Fruit fly (Drosophila melanogaster): ENCODE data around the gene Ir94e.

Gene Ir94e

DNA sequence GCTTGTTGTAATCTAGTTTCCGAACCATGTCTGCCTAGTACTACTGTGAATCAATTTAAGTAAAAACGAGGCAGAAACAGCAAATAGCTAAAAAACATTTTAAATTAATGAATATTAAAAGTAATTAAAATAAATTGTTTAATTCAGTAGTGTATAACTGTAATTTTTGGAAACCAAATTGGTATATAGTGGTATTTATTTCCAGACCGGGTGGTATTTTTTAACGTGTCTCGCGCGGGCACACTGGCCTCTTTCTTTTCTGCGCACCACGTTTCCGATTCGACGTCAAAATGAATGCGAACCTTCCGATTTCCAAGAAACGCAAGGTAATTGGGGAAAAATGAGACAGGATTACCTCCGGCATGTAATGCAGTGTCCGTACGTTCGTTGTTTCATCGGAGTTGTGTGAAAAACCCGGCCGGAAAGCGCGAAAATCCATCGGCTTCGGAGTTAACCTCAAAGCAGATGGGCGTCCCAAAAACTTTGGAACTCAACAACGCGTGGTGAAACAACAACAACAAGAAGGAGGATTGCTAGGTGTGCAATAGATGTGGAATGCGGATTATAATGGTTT lies 46.7 kb upstream of the Ir94e start, which contains the start of gene RpS3 (continued):
- TF ChIP-seq CG2889 (GFP tag; IDR thresholded peaks at IDR 0.05) (no peak), Hr39 (optimal IDR thresholded peaks at IDR 0.05) (no peak), ham (GFP tag; IDR thresholded peaks at IDR 0.05) (no peak), CG7839 (tag; optimal IDR thresholded peaks at IDR 0.05) (peak; percentile 14), CG7357 (GFP tag; IDR thresholded peaks at IDR 0.05) (no peak), croc (GFP tag; conservative IDR thresholded peaks at IDR 0.05) (no peak), Dek (tag; optimal IDR thresholded peaks at IDR 0.05) (peak; percentile 43), unpg (GFP tag; optimal IDR thresholded peaks at IDR 0.05) (peak; percentile 2), tgo (GFP tag; IDR thresholded peaks at IDR 0.05) (no peak), ranshi (GFP tag; IDR thresholded peaks at IDR 0.05) (no peak), Dip2 (GFP tag; IDR thresholded peaks at IDR 0.05) (no peak), CG2116 (GFP tag; optimal IDR thresholded peaks at IDR 0.05) (peak; percentile 59), crol (GFP tag; IDR thresholded peaks at IDR 0.05) (no peak), CG11456 (GFP tag; IDR thresholded peaks at IDR 0.05) (no peak), CG4707 (GFP tag; optimal IDR thresholded peaks at IDR 0.05) (no peak), Eip74EF (GFP tag; optimal IDR thresholded peaks at IDR 0.05) (peak in 1 of 2 experiments; percentile 36), kni (GFP tag; optimal IDR thresholded peaks at IDR 0.05) (no peak), CG16815 (GFP tag; optimal IDR thresholded peaks at IDR 0.05) (no peak), CG7556 (GFP tag; optimal IDR thresholded peaks at IDR 0.05) (no peak), NC2α (GFP tag; optimal IDR thresholded peaks at IDR 0.05) (no peak), CG7271 (tag; optimal IDR thresholded peaks at IDR 0.05) (peak; percentile 9), Fer2 (tag; optimal IDR thresholded peaks at IDR 0.05) (no peak), zf30C (GFP tag; optimal IDR thresholded peaks at IDR 0.05) (no peak), CG10267 (tag; optimal IDR thresholded peaks at IDR 0.05) (peak; percentile 69), tx (GFP tag; optimal IDR thresholded peaks at IDR 0.05) (no peak), Hmx (GFP tag; optimal IDR thresholded peaks at IDR 0.05) (no peak), Xrp1 (GFP tag; IDR thresholded peaks at IDR 0.05) (no peak), CG13624 (GFP tag; optimal IDR thresholded peaks at IDR 0.05) (peak; percentile 39), Rx (GFP tag; IDR thresholded peaks at IDR 0.05) (no peak), CG5953 (GFP tag; IDR thresholded peaks at IDR 0.05) (no peak), knrl (GFP tag; IDR thresholded peaks at IDR 0.05; ENCODE audit: partially characterized antibody) (no peak; the same call in 2 of the 3 replicates), CTCF (GFP tag; optimal IDR thresholded peaks at IDR 0.05) (peak; percentile 73), CG1603 (tag; optimal IDR thresholded peaks at IDR 0.05) (peak; percentile 12), CG6791 (GFP tag; IDR thresholded peaks at IDR 0.05; ENCODE audit: partially characterized antibody) (no peak), CG31224 (GFP tag; IDR thresholded peaks at IDR 0.05) (no peak), tup (GFP tag; optimal IDR thresholded peaks at IDR 0.05) (no peak), CG11093 (GFP tag; IDR thresholded peaks at IDR 0.05) (no peak), CG17829 (tag; optimal IDR thresholded peaks at IDR 0.05) (peak; percentile 21), CG31388 (GFP tag; optimal IDR thresholded peaks at IDR 0.05) (no peak), run (tag; optimal IDR thresholded peaks at IDR 0.05) (no peak), Drgx (GFP tag; IDR thresholded peaks at IDR 0.05) (no peak), pzg (GFP tag; optimal IDR thresholded peaks at IDR 0.05) (peak; percentile 64), CG43689 (GFP tag; IDR thresholded peaks at IDR 0.05) (no peak), sima (GFP tag; optimal IDR thresholded peaks at IDR 0.05) (no peak), grn (GFP tag; optimal IDR thresholded peaks at IDR 0.05) (no peak), stc (GFP tag; IDR thresholded peaks at IDR 0.05) (peak; percentile 16; the same call in 1 of the 2 replicates), CG9932 (GFP tag; IDR thresholded peaks at IDR 0.05) (no peak), E2f2 (GFP tag; IDR thresholded peaks at IDR 0.05) (0 out of 2 replicates have a peak, but pooled peaks have one; percentile 14), btn (GFP tag; optimal IDR thresholded peaks at IDR 0.05) (no peak), CG4328 (GFP tag; optimal IDR thresholded peaks at IDR 0.05) (peak; percentile 12), CG11398 (GFP tag; optimal IDR thresholded peaks at IDR 0.05) (no peak), Sry-δ (GFP tag; optimal IDR thresholded peaks at IDR 0.05) (no peak)

Data from whole organism, embryonic.